Worm (Caenorhabditis elegans) whole organism, early embryonic: ENCODE results near the gene nhr-27.

Source experiments
- ama-1 ChIP-seq: fragments of 150-350 bp; optimal IDR thresholded peaks from 2 replicates; lab custom pipeline; 2014
- ceh-13 ChIP-seq: fragments of 200-800 bp; sonication (Bioruptor generic); optimal IDR thresholded peaks from 2 replicates; lab custom pipeline; 2018; ENCODE audit warnings: mild to moderate bottlenecking, missing genetic modification characterization, missing compliant biosample characterization
- ets-7 ChIP-seq: sonication (generic microtip); optimal IDR thresholded peaks from 2 replicates; lab custom pipeline; 2016; ENCODE audit warnings: missing genotype, missing genetic modification characterization, missing compliant biosample characterization
- hmbx-1 ChIP-seq: sonication (generic microtip); optimal IDR thresholded peaks from 2 replicates; lab custom pipeline; 2016; ENCODE audit warnings: mild to moderate bottlenecking, missing genetic modification characterization, missing compliant biosample characterization
- hmg-4 ChIP-seq: fragments of 200-800 bp; sonication (Bioruptor generic); optimal IDR thresholded peaks from 2 replicates; lab custom pipeline; 2018; ENCODE audit warnings: mild to moderate bottlenecking, missing genetic modification characterization, missing compliant biosample characterization
- scrt-1 ChIP-seq: fragments of 200-800 bp; sonication (Bioruptor generic); IDR thresholded peaks from 2 replicates; pipeline ENCODE4 v1.3.6; 2022; ENCODE audit warnings: missing genetic modification characterization, missing compliant biosample characterization
- sea-1 ChIP-seq: fragments of 200-800 bp; sonication (Bioruptor generic); conservative IDR thresholded peaks from 2 replicates; pipeline ENCODE4 v1.3.6; 2022; ENCODE audit warnings: missing genetic modification characterization, missing compliant biosample characterization
- tbx-11 ChIP-seq: fragments of 200-800 bp; sonication (Bioruptor generic); IDR thresholded peaks from 2 replicates; pipeline ENCODE4 v1.3.6; 2022; ENCODE audit warnings: missing genetic modification characterization, missing compliant biosample characterization

DNA sequence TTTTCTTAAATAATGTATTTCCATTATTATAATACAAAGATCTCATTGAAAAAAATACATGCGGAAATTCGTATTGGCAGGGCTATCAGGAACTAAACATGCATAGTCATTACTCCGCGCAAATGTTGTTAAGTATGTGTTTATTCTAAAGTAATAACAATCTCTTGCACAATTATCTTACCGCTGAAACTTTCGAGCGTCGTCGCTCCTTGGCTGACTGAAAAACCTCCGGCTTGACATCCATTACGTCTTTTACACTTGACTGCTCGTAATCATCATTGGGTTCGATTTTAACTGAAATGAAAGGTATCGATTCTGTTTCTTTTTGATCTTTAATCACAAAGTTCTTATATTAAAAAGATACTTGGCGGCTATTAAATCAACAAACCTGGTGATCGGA, 8.3 kb downstream of the nhr-27 start:
- TF ChIP-seq sea-1 (no peak), ceh-13 (no peak), tbx-11 (GFP tag; lab: Robert Waterston, UW) (no peak), ama-1 (lab: Kevin White, UChicago) (no peak), hmg-4 (GFP tag; lab: Kevin White, UChicago) (no peak), ets-7 (tag; lab: Kevin White, UChicago) (no peak), hmbx-1 (tag; lab: Kevin White, UChicago) (no peak), scrt-1 (GFP tag; lab: Robert Waterston, UW) (no peak)
